Worm (Caenorhabditis elegans) whole organism, L3 larva: ENCODE results near the gene T21B4.3.

Source experiments
- ZK546.5 ChIP-seq: sonication (generic microtip); optimal IDR thresholded peaks from 2 replicates; lab custom pipeline; 2017; ENCODE audit warnings: missing biosample characterization, missing genetic modification characterization
- aly-2 ChIP-seq: fragments of 150-350 bp; optimal IDR thresholded peaks from 2 replicates; lab custom pipeline; 2014; ENCODE audit warnings: missing biosample characterization, missing genetic modification characterization
- ceh-9 ChIP-seq: sonication (generic microtip); optimal IDR thresholded peaks from 2 replicates; lab custom pipeline; 2018; ENCODE audit warnings: missing biosample characterization, missing genetic modification characterization
- egl-27 ChIP-seq: sonication (generic microtip); optimal IDR thresholded peaks from 4 replicates; lab custom pipeline; 2017; ENCODE audit warnings: missing biosample characterization, missing genetic modification reagents, missing genetic modification characterization
- elt-1 ChIP-seq: fragments of 150-350 bp; optimal IDR thresholded peaks from 2 replicates; lab custom pipeline; 2014; ENCODE audit warnings: missing biosample characterization, missing genetic modification characterization
- jun-1 ChIP-seq: fragments of 150-350 bp; optimal IDR thresholded peaks from 2 replicates; lab custom pipeline; 2014; ENCODE audit warnings: missing biosample characterization, missing genetic modification reagents, missing genetic modification characterization
- nhr-77 ChIP-seq: fragments of 150-350 bp; optimal IDR thresholded peaks from 2 replicates; lab custom pipeline; 2014; ENCODE audit warnings: missing biosample characterization, missing genetic modification characterization
- pha-4 ChIP-seq: fragments of 150-350 bp; optimal IDR thresholded peaks from 2 replicates; lab custom pipeline; 2014; ENCODE audit warnings: missing biosample characterization, missing genetic modification reagents, missing genetic modification characterization
- skn-1 ChIP-seq: fragments of 150-350 bp; optimal IDR thresholded peaks from 2 replicates; lab custom pipeline; 2014; ENCODE audit warnings: missing biosample characterization, missing genetic modification characterization
- snpc-4 ChIP-seq: fragments of 150-350 bp; optimal IDR thresholded peaks from 2 replicates; lab custom pipeline; 2014; ENCODE audit warnings: missing biosample characterization, missing genetic modification characterization

DNA sequence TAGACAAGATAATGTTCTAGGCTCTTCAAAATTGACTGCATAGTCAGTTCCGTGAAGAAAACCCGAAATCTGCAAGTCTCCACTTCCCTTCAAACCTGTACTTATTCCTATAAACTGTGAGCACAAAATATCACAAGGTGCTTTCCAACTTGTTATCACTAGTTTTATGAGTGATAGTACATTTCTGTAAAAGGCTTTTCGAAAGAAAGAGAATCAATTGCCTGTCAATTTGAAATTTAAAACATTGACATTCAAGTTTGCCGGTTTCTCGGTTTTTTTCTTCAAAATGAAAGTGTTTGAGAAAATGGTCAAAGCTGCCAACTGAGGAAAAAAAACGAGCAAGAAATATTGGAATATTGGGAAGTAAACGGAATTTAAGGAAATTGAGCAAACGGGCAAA lies 21.1 kb upstream of the T21B4.3 start:
- TF ChIP-seq pha-4, result no peak
- TF ChIP-seq aly-2, result no peak
- no peak for TF ChIP-seq ZK546.5 (tag; lab: Kevin White, UChicago)
- no peak for TF ChIP-seq jun-1 (tag; lab: Kevin White, UChicago)
- TF ChIP-seq nhr-77 (tag; lab: Kevin White, UChicago), result no peak
- TF ChIP-seq ceh-9 (tag; lab: Kevin White, UChicago), result no peak
- TF ChIP-seq skn-1 (tag; lab: Kevin White, UChicago), result no peak
- no peak for TF ChIP-seq egl-27
- no peak for TF ChIP-seq elt-1
- no peak for TF ChIP-seq snpc-4 (tag; lab: Kevin White, UChicago)
